Fruit fly (Drosophila melanogaster): Measurements from ENCODE around the gene mrn.

Gene mrn

DNA sequence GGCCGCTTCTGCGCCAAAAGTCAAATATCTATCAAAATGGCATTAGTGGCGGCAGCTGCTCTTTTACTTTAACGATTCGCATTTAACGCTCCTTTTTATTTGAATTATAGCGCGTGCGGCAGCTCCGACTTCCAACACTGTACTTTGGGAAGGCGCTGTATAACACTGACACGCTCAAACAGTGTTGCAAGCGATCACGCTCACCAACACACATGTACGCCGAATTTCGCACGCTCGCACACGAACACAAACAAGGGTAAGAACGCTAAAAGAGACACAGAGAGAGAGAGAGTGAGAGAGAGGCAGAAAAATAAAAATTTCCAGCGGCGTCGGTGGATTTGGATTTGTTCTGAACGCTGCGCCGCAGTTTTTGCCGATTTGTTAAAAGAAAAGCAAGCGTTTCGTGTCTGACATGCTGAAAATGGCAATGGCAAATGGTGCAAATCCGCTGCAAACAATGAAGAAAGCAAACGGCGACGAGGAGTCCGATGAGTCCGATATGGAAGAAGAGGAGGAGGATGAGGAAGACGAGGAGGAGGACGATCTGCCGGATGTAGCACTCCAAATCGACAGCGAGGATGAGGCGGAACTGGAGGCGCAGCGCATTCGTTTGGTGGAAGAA lies 39.4 kb upstream of the mrn start, which contains the start of gene Phs (continued):
- TF ChIP-seq Optix (GFP tag; IDR thresholded peaks at IDR 0.05) (peak; percentile 49; the same call in 1 of the 3 replicates), CG14965 (GFP tag; optimal IDR thresholded peaks at IDR 0.05; ENCODE audit: borderline replicate concordance) (peak; percentile 52), Dfd (GFP tag; optimal IDR thresholded peaks at IDR 0.05) (no peak), CG4360 (GFP tag; IDR thresholded peaks at IDR 0.05) (no peak), bowl (GFP tag; IDR thresholded peaks at IDR 0.05) (peak; percentile 28; the same call in 1 of the 2 replicates), maf-S (GFP tag; optimal IDR thresholded peaks at IDR 0.05) (peak; percentile 87), sug (tag; optimal IDR thresholded peaks at IDR 0.05) (peak; percentile 59), CG3847 (GFP tag; IDR thresholded peaks at IDR 0.05) (peak; percentile 94), CG1529 (GFP tag; optimal IDR thresholded peaks at IDR 0.05) (peak; percentile 19), CG13123 (GFP tag; optimal IDR thresholded peaks at IDR 0.05) (peak; percentile 62), CG4404 (GFP tag; IDR thresholded peaks at IDR 0.05) (peak; percentile 75), ci (GFP tag; IDR thresholded peaks at IDR 0.05) (peak; percentile 87), CG1233 (GFP tag; optimal IDR thresholded peaks at IDR 0.05) (peak; percentile 64), CG16815 (GFP tag; optimal IDR thresholded peaks at IDR 0.05) (peak; percentile 83), Rfx (GFP tag; IDR thresholded peaks at IDR 0.05) (peak; percentile 94), ara (GFP tag; IDR thresholded peaks at IDR 0.05) (peak; percentile 74), vvl (GFP tag; IDR thresholded peaks at IDR 0.05) (peak; percentile 88), abd-A (tag; optimal IDR thresholded peaks at IDR 0.05) (no peak), B-H1 (GFP tag; IDR thresholded peaks at IDR 0.05) (no peak), CG10147 (GFP tag; optimal IDR thresholded peaks at IDR 0.05) (no peak), psq (GFP tag; optimal IDR thresholded peaks at IDR 0.05) (peak; percentile 56), CG34224 (GFP tag; IDR thresholded peaks at IDR 0.05; ENCODE audit: partially characterized antibody) (0 out of 3 replicates have a peak, but pooled peaks have one; percentile 20), Nf-YC (tag; optimal IDR thresholded peaks at IDR 0.05) (peak; percentile 46), phol (tag; optimal IDR thresholded peaks at IDR 0.05) (peak; percentile 57), CG1647 (GFP tag; optimal IDR thresholded peaks at IDR 0.05) (peak; percentile 84), CG18599 (GFP tag; optimal IDR thresholded peaks at IDR 0.05) (peak; percentile 83), CG3407 (GFP tag; optimal IDR thresholded peaks at IDR 0.05) (peak; percentile 60), unpg (GFP tag; optimal IDR thresholded peaks at IDR 0.05) (peak; percentile 43), tgo (GFP tag; IDR thresholded peaks at IDR 0.05) (peak; percentile 65), zfh1 (GFP tag; IDR thresholded peaks at IDR 0.05) (peak; percentile 93), CG2116 (GFP tag; optimal IDR thresholded peaks at IDR 0.05) (peak; percentile 91), jumu (GFP tag; optimal IDR thresholded peaks at IDR 0.05) (peak; percentile 90), CG10209 (GFP tag; optimal IDR thresholded peaks at IDR 0.05) (peak; percentile 80), pan (optimal IDR thresholded peaks at IDR 0.05) (no peak), pan (GFP tag; optimal IDR thresholded peaks at IDR 0.05 in 1 of 2, IDR thresholded peaks at IDR 0.05 in 1 of 2) (peak in 1 of 2 experiments; percentile 71), lbe (GFP tag; optimal IDR thresholded peaks at IDR 0.05) (peak; percentile 84), CG15073 (GFP tag; optimal IDR thresholded peaks at IDR 0.05) (no peak), D19A (tag; optimal IDR thresholded peaks at IDR 0.05) (no peak), fd64A (GFP tag; optimal IDR thresholded peaks at IDR 0.05) (peak; percentile 55), pnt (GFP tag; optimal IDR thresholded peaks at IDR 0.05) (peak; percentile 64), pros (GFP tag; optimal IDR thresholded peaks at IDR 0.05) (no peak), rib (GFP tag; IDR thresholded peaks at IDR 0.05) (peak; percentile 97), oc (tag; optimal IDR thresholded peaks at IDR 0.05) (peak; percentile 23), CG12744 (GFP tag; optimal IDR thresholded peaks at IDR 0.05) (peak; percentile 87), Bteb2 (GFP tag; optimal IDR thresholded peaks at IDR 0.05) (peak; percentile 71), CG14667 (GFP tag; IDR thresholded peaks at IDR 0.05) (0 out of 2 replicates have a peak, but pooled peaks have one; percentile 51), schlank (tag; optimal IDR thresholded peaks at IDR 0.05) (peak; percentile 64)

All from whole organism, embryonic.